Worm (Caenorhabditis elegans) whole organism, early embryonic: ENCODE results near the gene ptp-4A2.

Experiments used
- B0310.2 ChIP-seq: sonication (generic microtip); optimal IDR thresholded peaks from 2 replicates; lab custom pipeline; 2016; ENCODE audit warnings: mild to moderate bottlenecking, missing genetic modification characterization, missing compliant biosample characterization
- ama-1 ChIP-seq: fragments of 150-350 bp; optimal IDR thresholded peaks from 2 replicates; lab custom pipeline; 2014
- ceh-13 ChIP-seq: fragments of 200-800 bp; sonication (Bioruptor generic); optimal IDR thresholded peaks from 2 replicates; lab custom pipeline; 2018; ENCODE audit warnings: mild to moderate bottlenecking, missing genetic modification characterization, missing compliant biosample characterization
- ceh-36 ChIP-seq: sonication (generic microtip); optimal IDR thresholded peaks from 2 replicates; lab custom pipeline; 2016; ENCODE audit warnings: missing genetic modification characterization, inconsistent platforms, missing compliant biosample characterization
- ets-7 ChIP-seq: sonication (generic microtip); optimal IDR thresholded peaks from 2 replicates; lab custom pipeline; 2016; ENCODE audit warnings: missing genotype, missing genetic modification characterization, missing compliant biosample characterization
- flt-1 ChIP-seq: fragments of 200-800 bp; sonication (Bioruptor generic); IDR thresholded peaks from 2 replicates; pipeline ENCODE4 v1.3.6; 2022; ENCODE audit warnings: missing genetic modification characterization, missing compliant biosample characterization
- hmbx-1 ChIP-seq: sonication (generic microtip); optimal IDR thresholded peaks from 2 replicates; lab custom pipeline; 2016; ENCODE audit warnings: mild to moderate bottlenecking, missing genetic modification characterization, missing compliant biosample characterization
- hmg-4 ChIP-seq: fragments of 200-800 bp; sonication (Bioruptor generic); optimal IDR thresholded peaks from 2 replicates; lab custom pipeline; 2018; ENCODE audit warnings: mild to moderate bottlenecking, missing genetic modification characterization, missing compliant biosample characterization
- hnd-1 ChIP-seq: sonication (generic microtip); optimal IDR thresholded peaks from 2 replicates; lab custom pipeline; 2016; ENCODE audit warnings: missing genetic modification characterization, missing compliant biosample characterization
- pes-1 ChIP-seq: fragments of 200-800 bp; sonication (Bioruptor generic); IDR thresholded peaks from 2 replicates; pipeline ENCODE4 v1.3.6; 2022; ENCODE audit warnings: missing genetic modification reagents, missing genetic modification characterization, missing compliant biosample characterization
- sea-1 ChIP-seq: fragments of 200-800 bp; sonication (Bioruptor generic); conservative IDR thresholded peaks from 2 replicates; pipeline ENCODE4 v1.3.6; 2022; ENCODE audit warnings: missing genetic modification characterization, missing compliant biosample characterization
- tbx-11 ChIP-seq: fragments of 200-800 bp; sonication (Bioruptor generic); IDR thresholded peaks from 2 replicates; pipeline ENCODE4 v1.3.6; 2022; ENCODE audit warnings: missing genetic modification characterization, missing compliant biosample characterization
- tbx-37 ChIP-seq: fragments of 200-800 bp; sonication (Bioruptor generic); conservative IDR thresholded peaks from 2 replicates; pipeline ENCODE4 v1.3.6; 2022; ENCODE audit warnings: missing genetic modification reagents, missing genetic modification characterization, missing compliant biosample characterization
- tra-4 ChIP-seq: sonication (generic microtip); optimal IDR thresholded peaks from 2 replicates; lab custom pipeline; 2017; ENCODE audit warnings: missing genetic modification characterization, missing compliant biosample characterization

ce11 chrX:3973534-3973933 lies 30.4 kb upstream of the ptp-4A2 start, which contains the start of gene C16B8.4:
- TF ChIP-seq ama-1 (lab: Kevin White, UChicago): no peak
- TF ChIP-seq flt-1 (GFP tag; lab: Robert Waterston, UW): no peak
- no peak for TF ChIP-seq ceh-36 (tag; lab: Kevin White, UChicago)
- no peak for TF ChIP-seq hmg-4 (GFP tag; lab: Kevin White, UChicago)
- no peak for TF ChIP-seq hnd-1 (tag; lab: Kevin White, UChicago)
- no peak for TF ChIP-seq ceh-13 (GFP tag; lab: Kevin White, UChicago)
- TF ChIP-seq hmbx-1 (tag; lab: Kevin White, UChicago): no peak
- no peak for TF ChIP-seq ets-7 (tag; lab: Kevin White, UChicago)
- TF ChIP-seq B0310.2: no peak
- no peak for TF ChIP-seq tra-4 (tag; lab: Kevin White, UChicago)
- no peak for TF ChIP-seq pes-1 (GFP tag; lab: Robert Waterston, UW)
- no peak for TF ChIP-seq tbx-11 (GFP tag; lab: Robert Waterston, UW)
- TF ChIP-seq tbx-37 (GFP tag; lab: Robert Waterston, UW): no peak
- TF ChIP-seq sea-1 (GFP tag; lab: Robert Waterston, UW): no peak
